4 worm cellular contexts compared by ENCODE assay signal in the genomic region with DNA sequence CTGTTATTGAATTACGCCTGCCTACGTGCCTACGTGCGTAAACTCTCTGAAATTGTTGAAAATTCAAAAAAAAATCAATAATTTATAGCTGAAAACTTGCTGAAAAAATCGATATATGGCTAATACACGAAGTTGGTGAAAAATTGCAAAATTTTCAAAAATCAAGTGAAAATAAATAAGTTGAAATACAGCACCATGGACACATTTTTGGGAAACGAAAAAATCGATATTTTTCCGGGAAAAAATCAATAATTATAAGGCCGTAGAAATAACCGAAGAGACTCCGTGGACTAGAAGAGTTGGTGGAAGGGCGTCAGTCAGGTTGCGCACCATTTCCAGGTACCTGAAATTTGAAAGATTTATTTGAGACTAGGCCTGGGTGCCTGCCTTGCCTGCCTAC.
TF ChIP-seq lines count a peak whose summit lies in the region.

No protein-coding gene starts in this region.

TF ChIP-seq in whole organism, L3 larva, 47 proteins besides CTCF, POLR2A, EP300 and RAD21:
- TF ChIP-seq ztf-11 (tag; optimal IDR thresholded peaks at IDR 0.05; lab: Kevin White, UChicago) = no peak
- peak; percentile 84 for TF ChIP-seq ceh-28 (tag; optimal IDR thresholded peaks at IDR 0.05; lab: Kevin White, UChicago)

TF ChIP-seq in whole organism, L4 larva, 104 proteins besides CTCF, POLR2A, EP300 and RAD21:
- TF ChIP-seq ces-1 (GFP tag; optimal IDR thresholded peaks at IDR 0.05; lab: Kevin White, UChicago) = no peak
- TF ChIP-seq aha-1 (tag; lab: Kevin White, UChicago) = peak; percentile 49
- TF ChIP-seq ceh-28 (tag; optimal IDR thresholded peaks at IDR 0.05; lab: Kevin White, UChicago) = peak; percentile 65
- no peak for TF ChIP-seq vab-7 (GFP tag; IDR thresholded peaks at IDR 0.05; lab: Robert Waterston, UW)
- no peak for TF ChIP-seq saeg-2 (GFP tag; IDR thresholded peaks at IDR 0.05; lab: Robert Waterston, UW)

TF ChIP-seq in whole organism, late embryonic, 69 proteins besides CTCF, POLR2A, EP300 and RAD21:
- TF ChIP-seq K02D7.2 (tag; optimal IDR thresholded peaks at IDR 0.05; lab: Kevin White, UChicago) = no peak
- peak; percentile 48 for TF ChIP-seq ceh-48 (tag; optimal IDR thresholded peaks at IDR 0.05; lab: Kevin White, UChicago)

TF ChIP-seq in whole organism, midembryonic, 9 proteins besides CTCF, POLR2A, EP300 and RAD21:
- TF ChIP-seq ztf-29 (GFP tag; IDR thresholded peaks at IDR 0.05; lab: Robert Waterston, UW) = no peak
- peak; percentile 77 for TF ChIP-seq T22C8.4 (GFP tag; IDR thresholded peaks at IDR 0.05; lab: Robert Waterston, UW)
